Worm (Caenorhabditis elegans): ENCODE results near the gene wht-4.
"Not testable (repeated sequence)": the region's sequence is repeated elsewhere in the genome, so short reads cannot be mapped to it uniquely, and the experiment has no call there.

wht-4 gene

DNA sequence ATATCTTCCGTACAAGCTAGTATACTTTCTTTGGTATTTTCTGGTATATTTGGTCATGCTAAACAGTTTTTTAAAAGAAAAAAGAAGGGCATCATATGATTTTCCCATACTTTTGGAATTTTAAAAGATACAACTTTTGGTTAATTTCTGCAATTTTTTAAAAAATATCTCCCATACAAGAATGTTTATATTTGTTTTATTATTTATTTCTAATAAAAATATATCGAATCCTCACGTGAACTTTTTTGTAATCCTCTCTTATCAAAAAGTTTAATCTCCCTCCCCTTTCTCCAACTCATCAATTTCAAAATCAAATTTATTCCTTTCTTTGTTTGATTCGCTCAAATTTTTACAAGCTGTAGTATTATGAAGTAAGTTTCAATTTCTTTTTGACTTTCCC is 3.6 kb downstream of the wht-4 start, which contains the start of gene nep-13:
Gene nep-13, plus strand, starts transcription at position 301 of the 400 bp plus-strand sequence.
- TF ChIP-seq ceh-28 (tag; optimal IDR thresholded peaks at IDR 0.05) (no peak), jun-1 (tag; optimal IDR thresholded peaks at IDR 0.05) (no peak), eor-1 (tag; optimal IDR thresholded peaks at IDR 0.05) (no peak), mdl-1 (tag; optimal IDR thresholded peaks at IDR 0.05) (no peak), egl-5 (tag; optimal IDR thresholded peaks at IDR 0.05) (no peak), nhr-76 (tag; optimal IDR thresholded peaks at IDR 0.05) (no peak), nhr-25 (tag; optimal IDR thresholded peaks at IDR 0.05) (no peak)

DNA sequence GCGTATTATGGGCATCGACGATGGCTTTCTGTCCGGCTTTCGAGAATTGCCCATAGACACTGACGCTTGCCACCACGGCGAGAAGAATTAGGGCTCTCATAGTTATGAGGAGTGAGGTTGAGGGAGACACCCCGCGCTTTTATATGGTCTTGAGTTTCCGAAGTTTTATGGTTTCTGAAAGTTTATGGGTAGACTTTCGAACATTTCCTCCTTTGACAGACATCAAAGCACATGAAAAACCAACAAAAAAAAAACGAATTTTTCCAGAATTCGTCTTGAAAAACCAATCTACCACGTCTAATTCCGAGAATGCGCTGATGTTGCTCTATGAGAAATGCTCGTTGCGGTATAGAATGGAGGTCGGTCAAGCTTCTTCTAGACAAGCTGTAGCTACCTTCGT is 5.8 kb downstream of the wht-4 start, which contains the start of gene scl-15:
Gene scl-15, minus strand, starts transcription at position 101 of the 400 bp plus-strand sequence.
- no peak for TF ChIP-seq nhr-12 (tag; optimal IDR thresholded peaks at IDR 0.05)
- no peak for TF ChIP-seq unc-62 (GFP tag; optimal IDR thresholded peaks at IDR 0.05)
- no peak for TF ChIP-seq mdl-1 (tag; optimal IDR thresholded peaks at IDR 0.05)

DNA sequence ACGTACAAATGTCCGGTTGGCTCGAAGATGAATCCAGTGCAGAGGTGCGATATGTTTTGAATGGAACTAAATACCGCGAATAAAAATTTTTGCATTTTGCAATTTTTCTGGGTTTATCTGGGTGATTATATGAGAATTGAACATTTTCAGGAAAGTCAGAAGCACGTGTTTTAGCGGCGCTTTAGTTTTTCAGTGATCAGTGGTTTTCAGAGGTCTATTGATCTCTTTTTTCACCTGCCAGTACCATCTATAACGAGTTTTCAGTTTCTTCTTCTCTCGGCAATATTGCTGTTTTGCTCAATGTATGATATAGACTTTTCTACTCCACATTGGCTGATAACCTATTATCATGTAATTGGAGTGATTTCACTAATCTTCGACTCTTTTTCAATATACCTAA is 8.3 kb downstream of the wht-4 start, which contains the start of gene sri-63:
Gene sri-63, plus strand, starts transcription at position 301 of the 400 bp plus-strand sequence.
- TF ChIP-seq ztf-4 (tag; optimal IDR thresholded peaks at IDR 0.05) (no peak), pqm-1 (tag; optimal IDR thresholded peaks at IDR 0.05) (no peak), mml-1 (tag; optimal IDR thresholded peaks at IDR 0.05) (no peak), egl-5 (tag; optimal IDR thresholded peaks at IDR 0.05) (no peak), fkh-2 (tag; optimal IDR thresholded peaks at IDR 0.05) (no peak), aly-2 (tag; optimal IDR thresholded peaks at IDR 0.05) (no peak)

DNA sequence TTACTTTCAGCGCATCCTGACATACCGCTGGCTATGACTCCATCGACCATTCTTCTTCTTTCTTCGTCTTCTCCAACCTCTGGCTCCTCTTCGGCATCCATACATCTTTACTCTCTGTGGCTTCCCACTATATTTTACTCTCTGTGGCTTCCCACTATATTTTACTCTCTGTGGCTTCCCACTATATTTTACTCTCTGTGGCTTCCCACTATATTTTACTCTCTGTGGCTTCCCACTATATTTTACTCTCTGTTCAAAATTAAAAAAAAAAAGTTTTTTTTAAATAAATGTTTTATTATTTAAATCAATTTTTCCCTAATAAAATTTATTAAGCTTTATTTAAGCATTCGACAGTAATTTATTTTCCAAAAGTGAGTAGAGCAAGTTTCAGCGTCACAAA is 11.8 kb downstream of the wht-4 start, which contains the start of gene F39E9.14:
Gene F39E9.14, minus strand, starts transcription at position 101 of the 400 bp plus-strand sequence.
- not testable (repeated sequence) for TF ChIP-seq nhr-23, fos-1, R02D3.7 (tag; optimal IDR thresholded peaks at IDR 0.05)

DNA sequence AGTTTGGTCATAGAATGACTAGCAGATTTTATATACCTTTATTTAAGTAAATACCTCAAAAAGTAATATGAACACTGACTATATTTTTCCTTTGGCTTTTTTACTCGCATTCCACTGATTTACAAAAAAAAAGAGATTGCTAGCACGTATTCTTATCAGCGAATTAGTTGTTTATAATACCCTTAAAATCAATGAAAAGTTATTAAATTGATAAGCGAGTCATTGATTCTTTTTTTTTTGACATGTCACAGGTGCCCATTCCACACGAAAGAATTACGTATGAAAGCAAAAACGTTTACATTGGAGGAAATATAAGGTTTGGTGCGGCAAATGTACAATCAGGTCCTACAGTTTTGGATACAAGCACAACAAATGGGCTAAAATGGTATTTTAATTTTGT is 16.5 kb downstream of the wht-4 start, which contains the start of gene btb-17:
Gene btb-17, plus strand, starts transcription at position 213 of the 400 bp plus-strand sequence.
- TF ChIP-seq nhr-11 (tag; optimal IDR thresholded peaks at IDR 0.05) (no peak), ama-1 (optimal IDR thresholded peaks at IDR 0.05) (no peak), nhr-237 (tag; optimal IDR thresholded peaks at IDR 0.05) (no peak), unc-62 (GFP tag; optimal IDR thresholded peaks at IDR 0.05) (no peak), ceh-28 (tag; optimal IDR thresholded peaks at IDR 0.05) (no peak), pha-4 (tag; optimal IDR thresholded peaks at IDR 0.05) (no peak), elt-3 (tag; optimal IDR thresholded peaks at IDR 0.05) (no peak), elt-2 (tag; optimal IDR thresholded peaks at IDR 0.05) (peak; percentile 77), elt-1 (tag; optimal IDR thresholded peaks at IDR 0.05) (no peak), pqm-1 (tag; optimal IDR thresholded peaks at IDR 0.05) (peak; percentile 55), R02D3.7 (tag; optimal IDR thresholded peaks at IDR 0.05) (no peak), ztf-11 (tag; optimal IDR thresholded peaks at IDR 0.05) (no peak), nhr-43 (tag; optimal IDR thresholded peaks at IDR 0.05; ENCODE audit: poor library complexity, severe bottlenecking) (no peak), ceh-16 (tag; optimal IDR thresholded peaks at IDR 0.05) (no peak), eor-1 (tag; optimal IDR thresholded peaks at IDR 0.05) (no peak)

DNA sequence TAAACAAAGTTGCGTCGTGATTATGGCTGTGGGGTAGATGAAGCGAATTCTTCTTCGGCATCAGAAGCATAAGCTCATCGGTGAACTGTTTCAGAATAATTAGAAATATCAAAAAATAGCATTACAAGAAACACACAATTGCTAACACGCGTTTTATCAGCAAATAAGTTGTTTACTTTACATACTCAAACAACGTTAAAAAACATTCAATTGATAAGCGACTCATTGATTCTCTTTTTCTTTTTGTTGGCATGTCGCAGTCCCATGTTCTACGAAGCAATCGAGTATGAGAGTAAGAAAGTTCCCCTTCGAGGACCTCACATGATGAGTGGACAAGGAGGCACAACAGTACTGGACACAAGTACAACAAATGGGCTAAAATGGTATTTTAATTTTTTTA is 17.9 kb downstream of the wht-4 start, which contains the start of gene btb-16:
Gene btb-16, plus strand, starts transcription at position 240 of the 400 bp plus-strand sequence.
- TF ChIP-seq elt-3 (tag; optimal IDR thresholded peaks at IDR 0.05) (no peak), elt-2 (tag; optimal IDR thresholded peaks at IDR 0.05) (peak; percentile 61), pqm-1 (tag; optimal IDR thresholded peaks at IDR 0.05) (peak; percentile 6), pha-4 (tag; optimal IDR thresholded peaks at IDR 0.05) (peak; percentile 85)

DNA sequence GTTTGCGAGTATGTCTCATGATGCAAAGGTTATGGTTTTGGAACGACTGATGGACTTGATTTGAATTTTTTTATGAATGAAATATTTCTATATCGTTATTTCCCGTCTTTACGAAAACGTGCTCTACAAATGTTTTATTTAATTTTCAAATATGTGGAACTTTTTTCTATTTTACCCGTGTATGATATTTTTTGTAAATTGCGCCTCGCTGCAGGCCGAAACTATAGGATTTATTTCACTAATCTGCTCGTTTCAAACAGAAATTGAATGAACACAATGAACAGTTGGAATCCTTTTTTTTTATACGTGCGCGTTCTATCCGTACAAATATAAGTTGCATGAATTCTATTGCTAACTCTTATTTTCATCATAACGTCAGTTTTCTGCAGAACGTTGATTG is 19.2 kb downstream of the wht-4 start, which contains the start of gene btb-18:
Gene btb-18, plus strand, starts transcription at position 301 of the 400 bp plus-strand sequence.
- TF ChIP-seq ztf-11 (tag; optimal IDR thresholded peaks at IDR 0.05) (no peak), lin-15B (tag; optimal IDR thresholded peaks at IDR 0.05) (no peak), nhr-237 (tag; optimal IDR thresholded peaks at IDR 0.05) (no peak), lsy-12 (tag; optimal IDR thresholded peaks at IDR 0.05) (no peak), jun-1 (tag; optimal IDR thresholded peaks at IDR 0.05) (no peak), elt-3 (tag; optimal IDR thresholded peaks at IDR 0.05) (no peak), elt-2 (tag; optimal IDR thresholded peaks at IDR 0.05) (no peak), ZK546.5 (tag; optimal IDR thresholded peaks at IDR 0.05) (no peak), nhr-76 (tag; optimal IDR thresholded peaks at IDR 0.05) (no peak), ama-1 (optimal IDR thresholded peaks at IDR 0.05) (no peak), ceh-28 (tag; optimal IDR thresholded peaks at IDR 0.05) (no peak), nhr-23 (tag; optimal IDR thresholded peaks at IDR 0.05) (no peak), lin-39 (tag; optimal IDR thresholded peaks at IDR 0.05) (no peak), ceh-16 (tag; optimal IDR thresholded peaks at IDR 0.05) (no peak), zag-1 (tag; optimal IDR thresholded peaks at IDR 0.05) (no peak), daf-12 (tag; optimal IDR thresholded peaks at IDR 0.05) (no peak), nhr-77 (tag; optimal IDR thresholded peaks at IDR 0.05) (no peak)
